Fruit fly (Drosophila melanogaster) whole organism, prepupa: ENCODE data around the gene CG2656.
A peak's percentile ranks its signal among the peaks of the same experiment; 100 is the strongest.

Source experiments
- Blimp-1 ChIP-seq: fragments of 200-800 bp; sonication (Bioruptor generic); optimal IDR thresholded peaks from 3 replicates; lab custom pipeline; 2017; ENCODE audit warnings: missing biosample characterization, missing genetic modification characterization, mild to moderate bottlenecking, moderate library complexity, missing genetic modification reagents
- CG10631 ChIP-seq: fragments of 200-800 bp; sonication (Bioruptor generic); optimal IDR thresholded peaks from 2 replicates; lab custom pipeline; 2016; ENCODE audit warnings: missing biosample characterization, missing genetic modification characterization
- CG10669 ChIP-seq: fragments of 200-800 bp; sonication (Bioruptor generic); optimal IDR thresholded peaks from 3 replicates; lab custom pipeline; 2018; ENCODE audit warnings: missing biosample characterization, mild to moderate bottlenecking, missing genetic modification characterization, moderate library complexity
- CG11294 ChIP-seq: fragments of 200-800 bp; sonication (Bioruptor generic); IDR thresholded peaks from 2 replicates; pipeline ENCODE4 v1.3.6; 2022; ENCODE audit warnings: missing biosample characterization, missing genetic modification characterization
- CG11762 ChIP-seq: fragments of 200-800 bp; sonication (Bioruptor generic); optimal IDR thresholded peaks from 3 replicates; lab custom pipeline; 2016; ENCODE audit warnings: missing biosample characterization, missing genetic modification characterization; ENCODE audit not compliant: insufficient read depth
- CG11902 ChIP-seq: fragments of 200-800 bp; sonication (Bioruptor generic); optimal IDR thresholded peaks from 3 replicates; lab custom pipeline; 2016; ENCODE audit warnings: missing biosample characterization, missing genetic modification characterization
- CG15336 ChIP-seq: fragments of 200-800 bp; sonication (Bioruptor generic); IDR thresholded peaks from 2 replicates; pipeline ENCODE4 v1.3.6; 2022; ENCODE audit warnings: missing biosample characterization, missing genetic modification characterization
- CG3032 ChIP-seq: fragments of 200-800 bp; optimal IDR thresholded peaks from 2 replicates; lab custom pipeline; 2019; ENCODE audit warnings: missing biosample characterization, mild to moderate bottlenecking, missing genetic modification characterization, moderate library complexity
- CG31627 ChIP-seq: fragments of 200-800 bp; sonication (Bioruptor generic); optimal IDR thresholded peaks from 3 replicates; lab custom pipeline; 2016; ENCODE audit warnings: missing biosample characterization, missing genetic modification characterization
- CG3919 ChIP-seq: fragments of 200-800 bp; sonication (Bioruptor generic); optimal IDR thresholded peaks from 3 replicates; lab custom pipeline; 2016; ENCODE audit warnings: missing biosample characterization, missing genetic modification characterization
- CG4318 ChIP-seq: fragments of 200-800 bp; sonication (Bioruptor generic); optimal IDR thresholded peaks from 3 replicates; lab custom pipeline; 2017; ENCODE audit warnings: missing biosample characterization, mild to moderate bottlenecking, missing genetic modification characterization
- CG6163 ChIP-seq: fragments of 200-800 bp; sonication (Bioruptor generic); IDR thresholded peaks from 3 replicates; pipeline ENCODE4 v1.3.6; 2022; ENCODE audit warnings: missing biosample characterization, missing genetic modification characterization
- CG6792 ChIP-seq: fragments of 200-800 bp; sonication (Bioruptor generic); optimal IDR thresholded peaks from 3 replicates; lab custom pipeline; 2016; ENCODE audit warnings: missing biosample characterization, missing genetic modification characterization
- CG6808 ChIP-seq: fragments of 200-800 bp; sonication (Bioruptor generic); optimal IDR thresholded peaks from 3 replicates; lab custom pipeline; 2017; ENCODE audit warnings: missing biosample characterization, missing genetic modification characterization, mild to moderate bottlenecking, moderate library complexity, missing genetic modification reagents
- CG7368 ChIP-seq: fragments of 200-800 bp; sonication (Bioruptor generic); optimal IDR thresholded peaks from 3 replicates; lab custom pipeline; 2016; ENCODE audit warnings: missing biosample characterization, missing genetic modification characterization
- CG8119 ChIP-seq: fragments of 200-800 bp; sonication (Bioruptor generic); IDR thresholded peaks from 3 replicates; pipeline ENCODE4 v1.3.6; 2022; ENCODE audit warnings: missing biosample characterization, missing genetic modification characterization
- CG8319 ChIP-seq: fragments of 200-800 bp; sonication (Bioruptor generic); optimal IDR thresholded peaks from 3 replicates; lab custom pipeline; 2016; ENCODE audit warnings: missing biosample characterization, missing genetic modification characterization
- CG8632 ChIP-seq: fragments of 200-800 bp; sonication (Bioruptor generic); optimal IDR thresholded peaks from 3 replicates; lab custom pipeline; 2016; ENCODE audit warnings: missing biosample characterization, missing genetic modification characterization
- CG9139 ChIP-seq: fragments of 200-800 bp; sonication (Bioruptor generic); optimal IDR thresholded peaks from 3 replicates; lab custom pipeline; 2017; ENCODE audit warnings: missing biosample characterization, mild to moderate bottlenecking, missing genetic modification characterization
- Eip75B ChIP-seq: fragments of 200-800 bp; sonication (Bioruptor generic); optimal IDR thresholded peaks from 3 replicates; lab custom pipeline; 2016; ENCODE audit warnings: missing biosample characterization, missing genetic modification characterization
- Eip78C ChIP-seq: fragments of 200-800 bp; sonication (Bioruptor generic); peaks from one replicate; lab custom pipeline; 2016; ENCODE audit warnings: missing biosample characterization, missing genetic modification characterization
- Ets21C ChIP-seq: fragments of 200-800 bp; sonication (Bioruptor generic); optimal IDR thresholded peaks from 3 replicates; lab custom pipeline; 2016; ENCODE audit warnings: missing biosample characterization, missing genetic modification characterization
- Ets96B ChIP-seq: fragments of 200-800 bp; optimal IDR thresholded peaks from 2 replicates; lab custom pipeline; 2019; ENCODE audit warnings: missing biosample characterization, mild to moderate bottlenecking, missing genetic modification characterization, moderate library complexity
- Hr38 ChIP-seq: sonication (Bioruptor generic); optimal IDR thresholded peaks from 2 replicates; lab custom pipeline; 2016; ENCODE audit warnings: missing biosample characterization, missing genetic modification characterization
- Hr39 ChIP-seq: fragments of 200-800 bp; sonication (Bioruptor generic); optimal IDR thresholded peaks from 2 replicates; lab custom pipeline; 2016; ENCODE audit warnings: missing biosample characterization, missing genetic modification characterization
- Hr4 ChIP-seq: fragments of 200-800 bp; sonication (Bioruptor generic); optimal IDR thresholded peaks from 3 replicates; lab custom pipeline; 2016; ENCODE audit warnings: missing biosample characterization, missing genetic modification characterization
- Lpt ChIP-seq: fragments of 200-800 bp; sonication (Bioruptor generic); optimal IDR thresholded peaks from 3 replicates; lab custom pipeline; 2016; ENCODE audit warnings: missing biosample characterization, missing genetic modification characterization
- Met ChIP-seq: fragments of 200-800 bp; sonication (Bioruptor generic); optimal IDR thresholded peaks from 3 replicates; lab custom pipeline; 2016; ENCODE audit warnings: missing biosample characterization, missing genetic modification characterization
- OdsH ChIP-seq: fragments of 200-800 bp; sonication (Bioruptor generic); optimal IDR thresholded peaks from 3 replicates; lab custom pipeline; 2016; ENCODE audit warnings: missing biosample characterization, missing genetic modification characterization
- Sox102F ChIP-seq: fragments of 200-800 bp; sonication (Bioruptor generic); optimal IDR thresholded peaks from 2 replicates; lab custom pipeline; 2016; ENCODE audit warnings: missing biosample characterization, mild to moderate bottlenecking, missing genetic modification characterization
- Sox14 ChIP-seq: fragments of 200-800 bp; sonication (Bioruptor generic); optimal IDR thresholded peaks from 3 replicates; lab custom pipeline; 2016; ENCODE audit warnings: missing biosample characterization, missing genetic modification characterization
- Sox15 ChIP-seq: fragments of 200-800 bp; sonication (Bioruptor generic); optimal IDR thresholded peaks from 3 replicates; lab custom pipeline; 2016; ENCODE audit warnings: missing biosample characterization, missing genetic modification characterization
- achi ChIP-seq: fragments of 200-800 bp; sonication (Bioruptor generic); optimal IDR thresholded peaks from 3 replicates; lab custom pipeline; 2016; ENCODE audit warnings: missing biosample characterization, missing genetic modification characterization
- acj6 ChIP-seq: fragments of 200-800 bp; sonication (Bioruptor generic); optimal IDR thresholded peaks from 3 replicates; lab custom pipeline; 2016; ENCODE audit warnings: missing biosample characterization, missing genetic modification characterization
- cyc ChIP-seq: fragments of 200-800 bp; sonication (Bioruptor generic); optimal IDR thresholded peaks from 3 replicates; lab custom pipeline; 2016; ENCODE audit warnings: missing biosample characterization, missing genetic modification characterization
- dac ChIP-seq: fragments of 200-800 bp; sonication (Bioruptor generic); optimal IDR thresholded peaks from 2 replicates; lab custom pipeline; 2017; ENCODE audit warnings: missing biosample characterization, mild to moderate bottlenecking, missing genetic modification characterization
- dsx ChIP-seq: fragments of 200-800 bp; optimal IDR thresholded peaks from 3 replicates; lab custom pipeline; 2019; ENCODE audit warnings: missing biosample characterization, mild to moderate bottlenecking, missing genetic modification characterization, moderate library complexity; ENCODE audit not compliant: poor library complexity, severe bottlenecking
- eg ChIP-seq: fragments of 200-800 bp; sonication (Bioruptor generic); IDR thresholded peaks from 3 replicates; pipeline ENCODE4 v1.3.6; 2022; ENCODE audit warnings: missing biosample characterization, missing genetic modification characterization
- esn ChIP-seq: fragments of 200-800 bp; sonication (Bioruptor generic); optimal IDR thresholded peaks from 2 replicates; lab custom pipeline; 2016; ENCODE audit warnings: missing biosample characterization, mild to moderate bottlenecking, missing genetic modification characterization, moderate library complexity
- fd59A ChIP-seq: fragments of 200-800 bp; sonication (Bioruptor generic); optimal IDR thresholded peaks from 2 replicates; lab custom pipeline; 2017; ENCODE audit warnings: missing biosample characterization, mild to moderate bottlenecking, missing genetic modification characterization, missing genetic modification reagents
- fkh ChIP-seq: fragments of 200-800 bp; sonication (Bioruptor generic); optimal IDR thresholded peaks from 3 replicates; lab custom pipeline; 2017; ENCODE audit warnings: missing biosample characterization, mild to moderate bottlenecking, missing genetic modification characterization, moderate library complexity
- lz ChIP-seq: fragments of 200-800 bp; sonication (Bioruptor generic); optimal IDR thresholded peaks from 3 replicates; lab custom pipeline; 2016; ENCODE audit warnings: missing biosample characterization, missing genetic modification characterization
- pdm3 ChIP-seq: fragments of 200-800 bp; sonication (Bioruptor generic); optimal IDR thresholded peaks from 3 replicates; lab custom pipeline; 2016; ENCODE audit warnings: missing biosample characterization, missing genetic modification characterization
- salr ChIP-seq, 2 experiments: fragments of 200-800 bp; sonication (Bioruptor generic); optimal IDR thresholded peaks; 3 replicates each; lab custom pipeline; 2016 to 2018; ENCODE audit warnings: missing biosample characterization in 2 of 2, missing genetic modification characterization in 2 of 2, mild to moderate bottlenecking in 1 of 2
- topi ChIP-seq: fragments of 200-800 bp; sonication (Bioruptor generic); optimal IDR thresholded peaks from 3 replicates; lab custom pipeline; 2016; ENCODE audit warnings: missing biosample characterization, missing genetic modification characterization

CG2656 gene

dm6 chr3R:7144245-7144904 lies at the start of gene CG2656, which contains the start of gene CG14610:
Gene CG2656 (plus strand): TSS chr3R:7144724.
Gene CG14610 (minus strand): TSS chr3R:7144295.
- TF ChIP-seq CG6792 (GFP tag; lab: Kevin White, UChicago), result peak; percentile 56
- TF ChIP-seq Ets21C (GFP tag; lab: Kevin White, UChicago), result peak; percentile 55
- TF ChIP-seq Sox14, result peak; percentile 76
- peak; percentile 28; the same call in 1 of the 2 replicates for TF ChIP-seq CG15336
- TF ChIP-seq Blimp-1, result no peak
- TF ChIP-seq CG8632 (GFP tag; lab: Kevin White, UChicago), result peak; percentile 39
- TF ChIP-seq CG10669 (GFP tag; lab: Kevin White, UChicago), result no peak
- TF ChIP-seq pdm3, result peak; percentile 75
- peak; percentile 74 for TF ChIP-seq Hr4 (GFP tag; lab: Kevin White, UChicago)
- TF ChIP-seq Sox102F, result no peak
- TF ChIP-seq OdsH, result peak; percentile 71
- TF ChIP-seq CG11902, result peak; percentile 43
- peak; percentile 82 for TF ChIP-seq esn (GFP tag; lab: Kevin White, UChicago)
- peak in 1 of 2 experiments; percentile 31 for TF ChIP-seq salr (GFP tag; optimal IDR thresholded peaks at IDR 0.05; lab: Kevin White, UChicago)
- TF ChIP-seq topi (GFP tag; lab: Kevin White, UChicago), result peak; percentile 69
- TF ChIP-seq dac, result peak; percentile 45
- peak; percentile 80 for TF ChIP-seq cyc (GFP tag; lab: Kevin White, UChicago)
- TF ChIP-seq Hr39 (GFP tag; lab: Kevin White, UChicago), result peak; percentile 76
- TF ChIP-seq CG10631 (GFP tag; lab: Kevin White, UChicago), result peak; percentile 75
- peak; percentile 82 for TF ChIP-seq CG31627
- peak; percentile 76 for TF ChIP-seq Eip78C (GFP tag; lab: Kevin White, UChicago)
- TF ChIP-seq fd59A (GFP tag; lab: Kevin White, UChicago), result no peak
- peak; percentile 36 for TF ChIP-seq CG3032 (tag; lab: Kevin White, UChicago)
- peak; percentile 61 for TF ChIP-seq achi (GFP tag; lab: Kevin White, UChicago)
- peak; percentile 78 for TF ChIP-seq lz (GFP tag; lab: Kevin White, UChicago)
- peak; percentile 69 for TF ChIP-seq acj6 (GFP tag; lab: Kevin White, UChicago)
- TF ChIP-seq CG8119, result no peak
- no peak for TF ChIP-seq CG9139 (GFP tag; lab: Kevin White, UChicago)
- no peak for TF ChIP-seq CG11762 (GFP tag; lab: Kevin White, UChicago)
- peak; percentile 50 for TF ChIP-seq Sox15
- peak; percentile 43 for TF ChIP-seq CG7368 (GFP tag; lab: Kevin White, UChicago)
- peak; percentile 88 for TF ChIP-seq CG3919

dm6 chr3R:7102853-7103833 lies 41.4 kb upstream of the CG2656 start:
- TF ChIP-seq dsx (GFP tag; lab: Kevin White, UChicago) (peak; percentile 73), Hr4 (GFP tag; lab: Kevin White, UChicago) (no peak), eg (0 out of 3 replicates have a peak, but pooled peaks have one; percentile 29), CG6163 (GFP tag; lab: Robert Waterston, UW) (peak; percentile 44; the same call in 2 of the 3 replicates), dac (no peak), CG6808 (GFP tag; lab: Kevin White, UChicago) (peak; percentile 43), CG8319 (no peak), CG3919 (peak; percentile 16), Blimp-1 (no peak), lz (GFP tag; lab: Kevin White, UChicago) (no peak), CG7368 (GFP tag; lab: Kevin White, UChicago) (no peak), fkh (GFP tag; lab: Kevin White, UChicago) (peak; percentile 78), cyc (GFP tag; lab: Kevin White, UChicago) (no peak), Lpt (peak; percentile 64), CG11294 (GFP tag; lab: Robert Waterston, UW) (no peak), acj6 (GFP tag; lab: Kevin White, UChicago) (no peak), Sox15 (no peak), pdm3 (no peak), CG4318 (no peak), Met (GFP tag; lab: Kevin White, UChicago) (no peak), CG11762 (GFP tag; lab: Kevin White, UChicago) (no peak), topi (GFP tag; lab: Kevin White, UChicago) (no peak), CG11902 (no peak), achi (GFP tag; lab: Kevin White, UChicago) (no peak), Eip75B (GFP tag; lab: Kevin White, UChicago) (no peak), Ets96B (peak; percentile 23), Hr38 (GFP tag; lab: Kevin White, UChicago) (no peak)
